Fruit fly (Drosophila melanogaster) Kc167 (cell line): Measurements from ENCODE around the gene His3.3A.

Experiments used
- Myc ChIP-seq: fragments of >200 bp; optimal IDR thresholded peaks from 2 replicates; lab custom pipeline; 2017; ENCODE audit warnings: missing external identifiers
- Sin3A ChIP-seq: fragments of >200 bp; optimal IDR thresholded peaks from 2 replicates; lab custom pipeline; 2018; ENCODE audit warnings: missing external identifiers
- h ChIP-seq: fragments of >200 bp; optimal IDR thresholded peaks from 3 replicates; lab custom pipeline; 2018; ENCODE audit warnings: missing external identifiers
- insv ChIP-seq: fragments of >200 bp; optimal IDR thresholded peaks from 3 replicates; lab custom pipeline; 2018; ENCODE audit warnings: missing external identifiers
- psq ChIP-seq: fragments of >200 bp; optimal IDR thresholded peaks from 2 replicates; lab custom pipeline; 2017; ENCODE audit warnings: missing external identifiers
- ttk ChIP-seq: sonication (Bioruptor generic); optimal IDR thresholded peaks from 2 replicates; lab custom pipeline; 2017; ENCODE audit warnings: missing external identifiers

His3.3A gene

dm6 chr2L:5029049-5029808 is 25.6 kb upstream of the His3.3A start, which contains the start of gene Col4a1:
Col4a1 (plus strand) TSS chr2L:5029609.
- TF ChIP-seq Myc (lab: Kevin White, UChicago) (no peak), Sin3A (lab: Kevin White, UChicago) (no peak), psq (lab: Kevin White, UChicago) (no peak), ttk (lab: Kevin White, UChicago) (no peak), insv (lab: Kevin White, UChicago) (no peak), h (lab: Kevin White, UChicago) (no peak)

- TF ChIP-seq Myc (lab: Kevin White, UChicago) = no peak
- TF ChIP-seq Sin3A (lab: Kevin White, UChicago) = no peak
- TF ChIP-seq psq (lab: Kevin White, UChicago) = no peak
- no peak for TF ChIP-seq h (lab: Kevin White, UChicago)
- no peak for TF ChIP-seq ttk (lab: Kevin White, UChicago)
- TF ChIP-seq insv (lab: Kevin White, UChicago) = no peak
These were observed 25.1 kb upstream of the His3.3A start for dm6 chr2L:5029809-5030108.

- TF ChIP-seq psq (lab: Kevin White, UChicago) (no peak), Myc (lab: Kevin White, UChicago) (no peak), h (lab: Kevin White, UChicago) (no peak), insv (lab: Kevin White, UChicago) (no peak), Sin3A (lab: Kevin White, UChicago) (no peak), ttk (lab: Kevin White, UChicago) (no peak)
These were observed 24.3 kb upstream of the His3.3A start for dm6 chr2L:5030535-5030934.

dm6 chr2L:5031399-5031798 is 23.5 kb upstream of the His3.3A start:
- TF ChIP-seq ttk (lab: Kevin White, UChicago) (no peak), Sin3A (lab: Kevin White, UChicago) (no peak), psq (lab: Kevin White, UChicago) (no peak), Myc (lab: Kevin White, UChicago) (no peak), h (lab: Kevin White, UChicago) (no peak), insv (lab: Kevin White, UChicago) (no peak)

dm6 chr2L:5031886-5032285 is 23.0 kb upstream of the His3.3A start:
- no peak for TF ChIP-seq psq (lab: Kevin White, UChicago)
- no peak for TF ChIP-seq h (lab: Kevin White, UChicago)
- no peak for TF ChIP-seq Sin3A (lab: Kevin White, UChicago)
- no peak for TF ChIP-seq insv (lab: Kevin White, UChicago)
- no peak for TF ChIP-seq ttk (lab: Kevin White, UChicago)
- no peak for TF ChIP-seq Myc (lab: Kevin White, UChicago)

dm6 chr2L:5036120-5036519 is 18.7 kb upstream of the His3.3A start:
- TF ChIP-seq psq (lab: Kevin White, UChicago) = no peak
- no peak for TF ChIP-seq Sin3A (lab: Kevin White, UChicago)
- TF ChIP-seq ttk (lab: Kevin White, UChicago) = no peak
- TF ChIP-seq h (lab: Kevin White, UChicago) = no peak
- no peak for TF ChIP-seq Myc (lab: Kevin White, UChicago)
- no peak for TF ChIP-seq insv (lab: Kevin White, UChicago)

dm6 chr2L:5037402-5037860 is 17.4 kb upstream of the His3.3A start, which contains the start of the genes CG14042 and SP555:
CG14042 (plus strand) TSS chr2L:5037709.
SP555 (plus strand) TSS chr2L:5037709.
- TF ChIP-seq psq (lab: Kevin White, UChicago) (no peak), insv (lab: Kevin White, UChicago) (no peak), h (lab: Kevin White, UChicago) (no peak), Myc (lab: Kevin White, UChicago) (no peak), Sin3A (lab: Kevin White, UChicago) (no peak), ttk (lab: Kevin White, UChicago) (no peak)

dm6 chr2L:5042076-5042475 is 12.8 kb upstream of the His3.3A start:
- TF ChIP-seq psq (lab: Kevin White, UChicago) (no peak), insv (lab: Kevin White, UChicago) (no peak), h (lab: Kevin White, UChicago) (no peak), Myc (lab: Kevin White, UChicago) (no peak), ttk (lab: Kevin White, UChicago) (no peak), Sin3A (lab: Kevin White, UChicago) (no peak)

dm6 chr2L:5043043-5043442 is 11.8 kb upstream of the His3.3A start, which contains the start of the genes CG33995, CG44000 and CG44001:
CG33995 (plus strand) TSS chr2L:5043270.
CG44000 (plus strand) TSS chr2L:5043270.
CG44001 (plus strand) TSS chr2L:5043270.
- no peak for TF ChIP-seq Sin3A (lab: Kevin White, UChicago)

- TF ChIP-seq insv (lab: Kevin White, UChicago) = no peak
- TF ChIP-seq h (lab: Kevin White, UChicago) = no peak
- no peak for TF ChIP-seq ttk (lab: Kevin White, UChicago)
- TF ChIP-seq Myc (lab: Kevin White, UChicago) = no peak
- TF ChIP-seq Sin3A (lab: Kevin White, UChicago) = no peak
- TF ChIP-seq psq (lab: Kevin White, UChicago) = no peak
These were observed 11.2 kb upstream of the His3.3A start for dm6 chr2L:5043495-5044146.

- no peak for TF ChIP-seq ttk (lab: Kevin White, UChicago)
- TF ChIP-seq h (lab: Kevin White, UChicago) = no peak
- TF ChIP-seq Myc (lab: Kevin White, UChicago) = no peak
- TF ChIP-seq psq (lab: Kevin White, UChicago) = no peak
- TF ChIP-seq Sin3A (lab: Kevin White, UChicago) = no peak
- no peak for TF ChIP-seq insv (lab: Kevin White, UChicago)
These were observed 10.4 kb upstream of the His3.3A start, which contains the start of gene CG31650 for dm6 chr2L:5044361-5044891. CG31650 (minus strand) TSS chr2L:5044712.
